Fruit fly (Drosophila melanogaster) whole organism, embryonic: ENCODE measurements around the gene CG10338.

Experiments used
- Aef1 ChIP-seq: fragments of 200-800 bp; sonication (Bioruptor generic); IDR thresholded peaks from 3 replicates; pipeline ENCODE4 v1.3.6; 2022; ENCODE audit warnings: missing biosample characterization, missing genetic modification characterization
- Bteb2 ChIP-seq: fragments of 200-800 bp; sonication (Bioruptor generic); optimal IDR thresholded peaks from 2 replicates; lab custom pipeline; 2016; ENCODE audit warnings: missing biosample characterization, missing genetic modification characterization
- CG10147 ChIP-seq: fragments of 200-800 bp; sonication (Bioruptor generic); optimal IDR thresholded peaks from 2 replicates; lab custom pipeline; 2019; ENCODE audit warnings: missing biosample characterization, mild to moderate bottlenecking, missing genetic modification characterization, moderate library complexity
- CG10274 ChIP-seq: fragments of 200-800 bp; sonication (Bioruptor generic); optimal IDR thresholded peaks from 3 replicates; lab custom pipeline; 2017; ENCODE audit warnings: missing biosample characterization, mild to moderate bottlenecking, missing genetic modification characterization
- CG10543 ChIP-seq: fragments of 200-800 bp; sonication (Bioruptor generic); optimal IDR thresholded peaks from 3 replicates; lab custom pipeline; 2017; ENCODE audit warnings: missing biosample characterization, mild to moderate bottlenecking, missing genetic modification characterization, moderate library complexity
- CG11456 ChIP-seq: fragments of 200-800 bp; sonication (Bioruptor generic); IDR thresholded peaks from 3 replicates; pipeline ENCODE4 v1.3.6; 2022; ENCODE audit warnings: missing biosample characterization, missing genetic modification characterization
- CG12942 ChIP-seq: fragments of 200-800 bp; sonication (Bioruptor generic); optimal IDR thresholded peaks from 3 replicates; lab custom pipeline; 2016; ENCODE audit warnings: missing biosample characterization, missing genetic modification characterization
- CG13894 ChIP-seq: fragments of 200-800 bp; sonication (Bioruptor generic); optimal IDR thresholded peaks from 3 replicates; lab custom pipeline; 2018; ENCODE audit warnings: missing biosample characterization, mild to moderate bottlenecking, missing genetic modification characterization, moderate library complexity
- CG15479 ChIP-seq: fragments of 200-800 bp; sonication (Bioruptor generic); optimal IDR thresholded peaks from 3 replicates; lab custom pipeline; 2019; ENCODE audit warnings: missing biosample characterization, mild to moderate bottlenecking, missing genetic modification characterization, moderate library complexity
- CG1647 ChIP-seq: fragments of 200-800 bp; sonication (Bioruptor generic); optimal IDR thresholded peaks from 3 replicates; lab custom pipeline; 2016; ENCODE audit warnings: missing biosample characterization, missing genetic modification characterization
- CG16779 ChIP-seq: fragments of 200-800 bp; sonication (Bioruptor generic); IDR thresholded peaks from 2 replicates; pipeline ENCODE4 v1.3.6; 2022; ENCODE audit warnings: missing biosample characterization, missing genetic modification characterization
- CG17186 ChIP-seq: fragments of 200-800 bp; sonication (Bioruptor generic); optimal IDR thresholded peaks from 3 replicates; lab custom pipeline; 2017; ENCODE audit warnings: missing biosample characterization, missing genetic modification reagents, missing genetic modification characterization
- CG17359 ChIP-seq: fragments of 200-800 bp; sonication (Bioruptor generic); optimal IDR thresholded peaks from 3 replicates; lab custom pipeline; 2018; ENCODE audit warnings: missing biosample characterization, mild to moderate bottlenecking, missing genetic modification characterization, moderate library complexity
- CG18476 ChIP-seq: fragments of 200-800 bp; sonication (Bioruptor generic); optimal IDR thresholded peaks from 2 replicates; lab custom pipeline; 2016; ENCODE audit warnings: missing biosample characterization, mild to moderate bottlenecking, missing genetic modification characterization
- CG3163 ChIP-seq: fragments of 200-800 bp; sonication (Bioruptor generic); optimal IDR thresholded peaks from 3 replicates; lab custom pipeline; 2016; ENCODE audit warnings: missing biosample characterization, missing genetic modification characterization
- CG34224 ChIP-seq: fragments of 200-800 bp; sonication (Bioruptor generic); IDR thresholded peaks from 3 replicates; pipeline ENCODE4 v1.3.6; 2022; ENCODE audit warnings: missing biosample characterization, missing genetic modification characterization; ENCODE audit not compliant: partially characterized antibody
- CG4282 ChIP-seq: fragments of 200-800 bp; sonication (Bioruptor generic); optimal IDR thresholded peaks from 2 replicates; lab custom pipeline; 2016; ENCODE audit warnings: missing biosample characterization, missing genetic modification characterization
- CG4360 ChIP-seq: fragments of 200-800 bp; sonication (Bioruptor generic); IDR thresholded peaks from 2 replicates; pipeline ENCODE4 v1.3.6; 2022; ENCODE audit warnings: missing biosample characterization, missing genetic modification characterization
- CG4707 ChIP-seq: fragments of 200-800 bp; sonication (Bioruptor generic); optimal IDR thresholded peaks from 2 replicates; lab custom pipeline; 2018; ENCODE audit warnings: missing biosample characterization, mild to moderate bottlenecking, missing genetic modification characterization, moderate library complexity
- CG5180 ChIP-seq: fragments of 200-800 bp; sonication (Bioruptor generic); optimal IDR thresholded peaks from 3 replicates; lab custom pipeline; 2017; ENCODE audit warnings: missing biosample characterization, missing genetic modification characterization, mild to moderate bottlenecking, moderate library complexity, missing genetic modification reagents
- CG6175 ChIP-seq: fragments of 200-800 bp; sonication (Bioruptor generic); IDR thresholded peaks from 3 replicates; pipeline ENCODE4 v1.3.6; 2022; ENCODE audit warnings: missing biosample characterization, missing genetic modification characterization
- CG6654 ChIP-seq: fragments of 200-800 bp; sonication (Bioruptor generic); optimal IDR thresholded peaks from 2 replicates; lab custom pipeline; 2017; ENCODE audit warnings: missing biosample characterization, mild to moderate bottlenecking, missing genetic modification characterization
- CG7357 ChIP-seq: fragments of 200-800 bp; sonication (Bioruptor generic); IDR thresholded peaks from 3 replicates; pipeline ENCODE4 v1.3.6; 2022; ENCODE audit warnings: missing biosample characterization, missing genetic modification characterization
- CG7987 ChIP-seq: fragments of 200-800 bp; sonication (Bioruptor generic); optimal IDR thresholded peaks from 2 replicates; lab custom pipeline; 2018; ENCODE audit warnings: missing biosample characterization, mild to moderate bottlenecking, missing genetic modification characterization, moderate library complexity
- CG8765 ChIP-seq: fragments of 200-800 bp; sonication (Bioruptor generic); IDR thresholded peaks from 2 replicates; pipeline ENCODE4 v1.3.6; 2022; ENCODE audit warnings: missing biosample characterization, missing genetic modification characterization
- CG9727 ChIP-seq: fragments of 200-800 bp; sonication (Bioruptor generic); optimal IDR thresholded peaks from 3 replicates; lab custom pipeline; 2017; ENCODE audit warnings: missing biosample characterization, mild to moderate bottlenecking, missing genetic modification characterization
- D ChIP-seq, 2 experiments: fragments of 200-800 bp in 1 of 2; fragments of >200 bp in 1 of 2; sonication (Bioruptor generic) in 1 of 2; optimal IDR thresholded peaks; 2 replicates in 1 of 2; 3 replicates in 1 of 2; lab custom pipeline; 2017; ENCODE audit warnings: mild to moderate bottlenecking in 1 of 2, missing biosample characterization in 1 of 2, missing genetic modification characterization in 1 of 2, missing genetic modification reagents in 1 of 2
- Dfd ChIP-seq, 2 experiments: fragments of >200 bp; optimal IDR thresholded peaks; 2 replicates each; lab custom pipeline; 2017; ENCODE audit warnings: missing biosample characterization in 2 of 2, missing genetic modification characterization in 2 of 2
- Dip2 ChIP-seq: fragments of 200-800 bp; sonication (Bioruptor generic); IDR thresholded peaks from 2 replicates; pipeline ENCODE4 v1.3.6; 2022; ENCODE audit warnings: missing biosample characterization, missing genetic modification characterization
- Dll ChIP-seq: fragments of 200-800 bp; sonication (Bioruptor generic); IDR thresholded peaks from 4 replicates; pipeline ENCODE4 v1.3.6; 2022; ENCODE audit warnings: missing biosample characterization, missing genetic modification characterization; ENCODE audit not compliant: partially characterized antibody
- HLH4C ChIP-seq: fragments of 200-800 bp; sonication (Bioruptor generic); IDR thresholded peaks from 3 replicates; pipeline ENCODE4 v1.3.6; 2022; ENCODE audit warnings: missing biosample characterization, missing genetic modification characterization; ENCODE audit not compliant: partially characterized antibody
- HmgZ ChIP-seq: fragments of 200-800 bp; sonication (Bioruptor generic); optimal IDR thresholded peaks from 2 replicates; lab custom pipeline; 2018; ENCODE audit warnings: missing biosample characterization, mild to moderate bottlenecking, missing genetic modification characterization
- Kr ChIP-seq: fragments of 200-800 bp; sonication (Bioruptor generic); optimal IDR thresholded peaks from 2 replicates; lab custom pipeline; 2017; ENCODE audit warnings: missing biosample characterization, mild to moderate bottlenecking, missing genetic modification characterization
- NC2α ChIP-seq: fragments of 200-800 bp; sonication (Bioruptor generic); optimal IDR thresholded peaks from 2 replicates; lab custom pipeline; 2016; ENCODE audit warnings: missing biosample characterization, missing genetic modification characterization
- Oli ChIP-seq: fragments of 200-800 bp; sonication (Bioruptor generic); optimal IDR thresholded peaks from 2 replicates; lab custom pipeline; 2018; ENCODE audit warnings: missing biosample characterization, mild to moderate bottlenecking, missing genetic modification characterization, moderate library complexity
- Optix ChIP-seq: fragments of 200-800 bp; sonication (Bioruptor generic); IDR thresholded peaks from 3 replicates; pipeline ENCODE4 v1.3.6; 2022; ENCODE audit warnings: missing biosample characterization, missing genetic modification characterization
- YL-1 ChIP-seq: fragments of 200-800 bp; sonication (Bioruptor generic); optimal IDR thresholded peaks from 3 replicates; lab custom pipeline; 2017; ENCODE audit warnings: missing biosample characterization, mild to moderate bottlenecking, missing genetic modification characterization
- ash1 ChIP-seq: fragments of 200-800 bp; sonication (Bioruptor generic); optimal IDR thresholded peaks from 2 replicates; lab custom pipeline; 2018; ENCODE audit warnings: missing biosample characterization, mild to moderate bottlenecking, missing genetic modification characterization
- croc ChIP-seq: fragments of 200-800 bp; sonication (Bioruptor generic); conservative IDR thresholded peaks from 3 replicates; pipeline ENCODE4 v1.3.6; 2022; ENCODE audit warnings: missing biosample characterization, missing genetic modification characterization
- crp ChIP-seq, 2 experiments: fragments of 200-800 bp; sonication (Bioruptor generic); optimal IDR thresholded peaks; 2 replicates in 1 of 2; 3 replicates in 1 of 2; lab custom pipeline; 2017; ENCODE audit warnings: missing biosample characterization in 2 of 2, missing genetic modification characterization in 2 of 2, mild to moderate bottlenecking in 1 of 2, moderate library complexity in 1 of 2
- dimm ChIP-seq: fragments of 200-800 bp; sonication (Bioruptor generic); IDR thresholded peaks from 2 replicates; pipeline ENCODE4 v1.3.6; 2022; ENCODE audit warnings: missing biosample characterization, missing genetic modification characterization
- dm ChIP-seq: fragments of 200-800 bp; sonication (Bioruptor generic); optimal IDR thresholded peaks from 3 replicates; lab custom pipeline; 2016; ENCODE audit warnings: missing biosample characterization, missing genetic modification characterization
- en ChIP-seq: fragments of 200-800 bp; sonication (Bioruptor generic); optimal IDR thresholded peaks from 2 replicates; lab custom pipeline; 2016; ENCODE audit warnings: missing biosample characterization, missing genetic modification characterization
- luna ChIP-seq: fragments of 200-800 bp; sonication (Bioruptor generic); optimal IDR thresholded peaks from 2 replicates; lab custom pipeline; 2016; ENCODE audit warnings: missing biosample characterization, missing genetic modification characterization
- sc ChIP-seq, 3 experiments: fragments of >200 bp in 2 of 3; fragments of 200-800 bp in 1 of 3; sonication (Bioruptor generic) in 1 of 3; optimal IDR thresholded peaks; 2 replicates in 2 of 3; 3 replicates in 1 of 3; lab custom pipeline; 2017; ENCODE audit warnings: mild to moderate bottlenecking in 1 of 3, missing biosample characterization in 1 of 3, missing genetic modification characterization in 1 of 3, missing genetic modification reagents in 1 of 3
- tap ChIP-seq: fragments of 200-800 bp; optimal IDR thresholded peaks from 3 replicates; lab custom pipeline; 2019; ENCODE audit warnings: missing biosample characterization, mild to moderate bottlenecking, missing genetic modification characterization, moderate library complexity
- zen ChIP-seq: fragments of 200-800 bp; sonication (Bioruptor generic); optimal IDR thresholded peaks from 3 replicates; lab custom pipeline; 2018; ENCODE audit warnings: missing biosample characterization, mild to moderate bottlenecking, missing genetic modification characterization, moderate library complexity

The CG10338 gene

dm6 chr2L:18702721-18703488, 7.4 kb downstream of the CG10338 start, which contains the start of the genes CG10376 and CG10343 (continued):
- TF ChIP-seq CG1647 (peak; percentile 7), sc (optimal IDR thresholded peaks at IDR 0.05; lab: Kevin White, UChicago) (no peak), sc (GFP tag; optimal IDR thresholded peaks at IDR 0.05; lab: Kevin White, UChicago) (peak; percentile 76), CG4282 (GFP tag; lab: Kevin White, UChicago) (no peak), Dip2 (GFP tag; lab: Robert Waterston, UW) (0 out of 2 replicates have a peak, but pooled peaks have one; percentile 28), tap (tag; lab: Kevin White, UChicago) (peak; percentile 83), CG11456 (peak; percentile 76; the same call in 2 of the 3 replicates), en (GFP tag; lab: Kevin White, UChicago) (no peak), CG3163 (GFP tag; lab: Kevin White, UChicago) (no peak), HLH4C (GFP tag; lab: Robert Waterston, UW) (peak; percentile 67; the same call in 2 of the 3 replicates), Kr (GFP tag; lab: Kevin White, UChicago) (peak; percentile 15), CG6654 (GFP tag; lab: Kevin White, UChicago) (peak; percentile 51), HmgZ (tag; lab: Kevin White, UChicago) (peak; percentile 81), croc (GFP tag; lab: Robert Waterston, UW) (peak; percentile 87), NC2α (GFP tag; lab: Kevin White, UChicago) (no peak), Dfd (GFP tag; optimal IDR thresholded peaks at IDR 0.05; lab: Kevin White, UChicago) (peak; percentile 21 to 90), CG10543 (GFP tag; lab: Kevin White, UChicago) (peak; percentile 92), D (optimal IDR thresholded peaks at IDR 0.05; lab: Kevin White, UChicago) (no peak), D (GFP tag; optimal IDR thresholded peaks at IDR 0.05; lab: Kevin White, UChicago) (peak; percentile 83), CG7987 (GFP tag; lab: Kevin White, UChicago) (peak; percentile 58), CG18476 (GFP tag; lab: Kevin White, UChicago) (peak; percentile 55), Dll (GFP tag; lab: Robert Waterston, UW) (0 out of 4 replicates have a peak, but pooled peaks have one; percentile 40), CG6175 (GFP tag; lab: Robert Waterston, UW) (peak; percentile 33; the same call in 1 of the 3 replicates), CG4707 (peak; percentile 9), Optix (0 out of 3 replicates have a peak, but pooled peaks have one; percentile 41), CG17186 (GFP tag; lab: Kevin White, UChicago) (peak; percentile 37), crp (GFP tag; optimal IDR thresholded peaks at IDR 0.05; lab: Kevin White, UChicago) (peak; percentile 83 to 96), ash1 (GFP tag; lab: Kevin White, UChicago) (no peak), CG4360 (no peak), CG13894 (tag; lab: Kevin White, UChicago) (peak; percentile 89), dm (GFP tag; lab: Kevin White, UChicago) (peak; percentile 21), CG7357 (peak; percentile 99), CG12942 (GFP tag; lab: Kevin White, UChicago) (peak; percentile 83), CG10274 (peak; percentile 40), YL-1 (GFP tag; lab: Kevin White, UChicago) (peak; percentile 54), Aef1 (GFP tag; lab: Robert Waterston, UW) (peak; percentile 78), Oli (peak; percentile 89), dimm (GFP tag; lab: Robert Waterston, UW) (0 out of 2 replicates have a peak, but pooled peaks have one; percentile 26), Bteb2 (GFP tag; lab: Kevin White, UChicago) (no peak), CG17359 (peak; percentile 83), CG10147 (peak; percentile 90), luna (no peak), CG9727 (GFP tag; lab: Kevin White, UChicago) (peak; percentile 89), CG8765 (peak; percentile 85), CG15479 (GFP tag; lab: Kevin White, UChicago) (no peak), CG5180 (GFP tag; lab: Kevin White, UChicago) (no peak), CG16779 (GFP tag; lab: Robert Waterston, UW) (no peak), CG34224 (GFP tag; lab: Robert Waterston, UW) (no peak), zen (tag; lab: Kevin White, UChicago) (peak; percentile 90)
